Fruit fly (Drosophila melanogaster) whole organism, embryonic: ENCODE measurements around the gene Snx27.

ENCODE experiments used
- Awh ChIP-seq: fragments of 200-800 bp; sonication (Bioruptor generic); IDR thresholded peaks from 2 replicates; pipeline ENCODE4, ENCODE4 v1.3.6; 2022; ENCODE audit warnings: missing biosample characterization, missing genetic modification characterization
- CG11085 ChIP-seq: fragments of 200-800 bp; sonication (Bioruptor generic); IDR thresholded peaks from 2 replicates; pipeline ENCODE4 v1.3.6; 2022; ENCODE audit warnings: missing biosample characterization, missing genetic modification characterization
- CG11247 ChIP-seq: fragments of 200-800 bp; sonication (Bioruptor generic); IDR thresholded peaks from 2 replicates; pipeline ENCODE4 v1.3.6; 2022; ENCODE audit warnings: missing biosample characterization, missing genetic modification characterization
- CG11504 ChIP-seq: fragments of 200-800 bp; sonication (Bioruptor generic); optimal IDR thresholded peaks from 3 replicates; lab custom pipeline; 2019; ENCODE audit warnings: missing biosample characterization, mild to moderate bottlenecking, missing genetic modification characterization, moderate library complexity
- CG11696 ChIP-seq: fragments of 200-800 bp; sonication (Bioruptor generic); IDR thresholded peaks from 2 replicates; pipeline ENCODE4 v1.3.6; 2022; ENCODE audit warnings: missing biosample characterization, missing genetic modification characterization
- CG12104 ChIP-seq: fragments of 200-800 bp; sonication (Bioruptor generic); optimal IDR thresholded peaks from 3 replicates; lab custom pipeline; 2016; ENCODE audit warnings: missing biosample characterization, missing genetic modification characterization
- CG12659 ChIP-seq: fragments of 200-800 bp; sonication (Bioruptor generic); optimal IDR thresholded peaks from 3 replicates; lab custom pipeline; 2017; ENCODE audit warnings: mild to moderate bottlenecking, missing biosample characterization, missing genetic modification reagents, missing genetic modification characterization
- CG14014 ChIP-seq: fragments of 200-800 bp; sonication (Bioruptor generic); IDR thresholded peaks from 2 replicates; pipeline ENCODE4 v1.3.6; 2022; ENCODE audit warnings: missing biosample characterization, missing genetic modification characterization
- CG1603 ChIP-seq: fragments of 200-800 bp; sonication (Bioruptor generic); optimal IDR thresholded peaks from 2 replicates; lab custom pipeline; 2019; ENCODE audit warnings: missing biosample characterization, mild to moderate bottlenecking, missing genetic modification characterization, moderate library complexity
- CG1647 ChIP-seq: fragments of 200-800 bp; sonication (Bioruptor generic); optimal IDR thresholded peaks from 3 replicates; lab custom pipeline; 2016; ENCODE audit warnings: missing biosample characterization, missing genetic modification characterization
- CG16815 ChIP-seq: fragments of 200-800 bp; sonication (Bioruptor generic); optimal IDR thresholded peaks from 3 replicates; lab custom pipeline; 2017; ENCODE audit warnings: missing biosample characterization, mild to moderate bottlenecking, missing genetic modification characterization
- CG16863 ChIP-seq: fragments of 200-800 bp; sonication (Bioruptor generic); optimal IDR thresholded peaks from 3 replicates; lab custom pipeline; 2016; ENCODE audit warnings: missing biosample characterization, missing genetic modification characterization
- CG17568 ChIP-seq: fragments of 200-800 bp; sonication (Bioruptor generic); optimal IDR thresholded peaks from 2 replicates; lab custom pipeline; 2018; ENCODE audit warnings: missing biosample characterization, mild to moderate bottlenecking, missing genetic modification characterization, moderate library complexity
- CG1832 ChIP-seq: fragments of 200-800 bp; sonication (Bioruptor generic); optimal IDR thresholded peaks from 2 replicates; lab custom pipeline; 2017; ENCODE audit warnings: missing biosample characterization, mild to moderate bottlenecking, missing genetic modification characterization, inconsistent platforms
- CG2129 ChIP-seq: fragments of 200-800 bp; sonication (Bioruptor generic); IDR thresholded peaks from 2 replicates; pipeline ENCODE4 v1.3.6; 2022; ENCODE audit warnings: missing biosample characterization, missing genetic modification characterization; ENCODE audit not compliant: partially characterized antibody
- CG31365 ChIP-seq: fragments of 200-800 bp; sonication (Bioruptor generic); optimal IDR thresholded peaks from 2 replicates; lab custom pipeline; 2018; ENCODE audit warnings: missing biosample characterization, mild to moderate bottlenecking, missing genetic modification characterization
- CG34422 ChIP-seq: fragments of 200-800 bp; sonication (Bioruptor generic); IDR thresholded peaks from 3 replicates; pipeline ENCODE4 v1.3.6; 2022; ENCODE audit warnings: missing biosample characterization, missing genetic modification characterization
- CG43689 ChIP-seq: fragments of 200-800 bp; sonication (Bioruptor generic); IDR thresholded peaks from 2 replicates; pipeline ENCODE4 v1.3.6; 2022; ENCODE audit warnings: missing biosample characterization, missing genetic modification characterization
- CG6175 ChIP-seq: fragments of 200-800 bp; sonication (Bioruptor generic); IDR thresholded peaks from 3 replicates; pipeline ENCODE4 v1.3.6; 2022; ENCODE audit warnings: missing biosample characterization, missing genetic modification characterization
- CG6683 ChIP-seq: fragments of 200-800 bp; sonication (Bioruptor generic); optimal IDR thresholded peaks from 2 replicates; lab custom pipeline; 2017; ENCODE audit warnings: missing biosample characterization, mild to moderate bottlenecking, missing genetic modification characterization, missing genetic modification reagents
- CG6813 ChIP-seq: fragments of 200-800 bp; sonication (Bioruptor generic); optimal IDR thresholded peaks from 2 replicates; lab custom pipeline; 2017; ENCODE audit warnings: missing biosample characterization, missing genetic modification characterization, mild to moderate bottlenecking, moderate library complexity, missing genetic modification reagents
- CG7372 ChIP-seq: fragments of 200-800 bp; sonication (Bioruptor generic); IDR thresholded peaks from 2 replicates; pipeline ENCODE4 v1.3.6; 2022; ENCODE audit warnings: missing biosample characterization, missing genetic modification characterization
- CG8281 ChIP-seq: fragments of 200-800 bp; sonication (Bioruptor generic); optimal IDR thresholded peaks from 2 replicates; lab custom pipeline; 2018; ENCODE audit warnings: missing biosample characterization, mild to moderate bottlenecking, missing genetic modification characterization, moderate library complexity
- CG9437 ChIP-seq: fragments of 200-800 bp; sonication (Bioruptor generic); optimal IDR thresholded peaks from 2 replicates; lab custom pipeline; 2018; ENCODE audit warnings: missing biosample characterization, mild to moderate bottlenecking, missing genetic modification characterization
- CTCF ChIP-seq: fragments of 200-800 bp; sonication (Bioruptor generic); optimal IDR thresholded peaks from 2 replicates; lab custom pipeline; 2017; ENCODE audit warnings: missing biosample characterization, mild to moderate bottlenecking, missing genetic modification characterization, moderate library complexity
- Chrac-16 ChIP-seq: fragments of 200-800 bp; sonication (Bioruptor generic); optimal IDR thresholded peaks from 3 replicates; lab custom pipeline; 2016; ENCODE audit warnings: missing biosample characterization, missing genetic modification characterization
- Dll ChIP-seq: fragments of 200-800 bp; sonication (Bioruptor generic); IDR thresholded peaks from 4 replicates; pipeline ENCODE4 v1.3.6; 2022; ENCODE audit warnings: missing biosample characterization, missing genetic modification characterization; ENCODE audit not compliant: partially characterized antibody
- Doc2 ChIP-seq: fragments of 200-800 bp; sonication (Bioruptor generic); IDR thresholded peaks from 2 replicates; pipeline ENCODE4 v1.3.6; 2022; ENCODE audit warnings: missing biosample characterization, missing genetic modification characterization
- H15 ChIP-seq: fragments of 200-800 bp; sonication (Bioruptor generic); IDR thresholded peaks from 3 replicates; pipeline ENCODE4 v1.3.6; 2022; ENCODE audit warnings: missing biosample characterization, missing genetic modification characterization
- H2.0 ChIP-seq: fragments of 200-800 bp; sonication (Bioruptor generic); IDR thresholded peaks from 2 replicates; pipeline ENCODE4 v1.3.6; 2022; ENCODE audit warnings: missing biosample characterization, missing genetic modification characterization
- Hmx ChIP-seq: fragments of 200-800 bp; sonication (Bioruptor generic); optimal IDR thresholded peaks from 2 replicates; lab custom pipeline; 2016; ENCODE audit warnings: missing biosample characterization, missing genetic modification characterization
- Nf-YC ChIP-seq: fragments of 200-800 bp; optimal IDR thresholded peaks from 3 replicates; lab custom pipeline; 2019; ENCODE audit warnings: missing biosample characterization, mild to moderate bottlenecking, missing genetic modification characterization, moderate library complexity
- Rx ChIP-seq: fragments of 200-800 bp; sonication (Bioruptor generic); IDR thresholded peaks from 2 replicates; pipeline ENCODE4 v1.3.6; 2022; ENCODE audit warnings: missing biosample characterization, missing genetic modification characterization
- abd-A ChIP-seq: fragments of 200-800 bp; sonication (Bioruptor generic); optimal IDR thresholded peaks from 3 replicates; lab custom pipeline; 2019; ENCODE audit warnings: missing biosample characterization, mild to moderate bottlenecking, missing genetic modification characterization, moderate library complexity
- amos ChIP-seq: fragments of 200-800 bp; sonication (Bioruptor generic); IDR thresholded peaks from 2 replicates; pipeline ENCODE4 v1.3.6; 2022; ENCODE audit warnings: missing biosample characterization, missing genetic modification characterization; ENCODE audit not compliant: partially characterized antibody
- cwo ChIP-seq: fragments of 200-800 bp; sonication (Bioruptor generic); optimal IDR thresholded peaks from 3 replicates; lab custom pipeline; 2017; ENCODE audit warnings: missing biosample characterization, missing genetic modification characterization, mild to moderate bottlenecking, moderate library complexity, missing genetic modification reagents
- dysf ChIP-seq: fragments of 200-800 bp; sonication (Bioruptor generic); IDR thresholded peaks from 3 replicates; pipeline ENCODE4 v1.3.6; 2022; ENCODE audit warnings: missing biosample characterization, missing genetic modification characterization
- fd64A ChIP-seq: fragments of 200-800 bp; sonication (Bioruptor generic); optimal IDR thresholded peaks from 3 replicates; lab custom pipeline; 2018; ENCODE audit warnings: missing biosample characterization, mild to moderate bottlenecking, missing genetic modification characterization
- fd96Cb ChIP-seq: fragments of 200-800 bp; sonication (Bioruptor generic); optimal IDR thresholded peaks from 2 replicates; lab custom pipeline; 2018; ENCODE audit warnings: missing biosample characterization, mild to moderate bottlenecking, missing genetic modification characterization, moderate library complexity
- fru ChIP-seq: fragments of >200 bp; optimal IDR thresholded peaks from 2 replicates; lab custom pipeline; 2017
- jumu ChIP-seq: fragments of 200-800 bp; sonication (Bioruptor generic); optimal IDR thresholded peaks from 3 replicates; lab custom pipeline; 2016; ENCODE audit warnings: missing biosample characterization, missing genetic modification characterization
- kah ChIP-seq: fragments of 200-800 bp; sonication (Bioruptor generic); optimal IDR thresholded peaks from 2 replicates; lab custom pipeline; 2018; ENCODE audit warnings: missing biosample characterization, mild to moderate bottlenecking, missing genetic modification characterization
- mirr ChIP-seq: fragments of 200-800 bp; sonication (Bioruptor generic); optimal IDR thresholded peaks from 3 replicates; lab custom pipeline; 2018; ENCODE audit warnings: missing biosample characterization, mild to moderate bottlenecking, missing genetic modification characterization
- nerfin-1 ChIP-seq: fragments of 200-800 bp; sonication (Bioruptor generic); optimal IDR thresholded peaks from 3 replicates; lab custom pipeline; 2019; ENCODE audit warnings: missing biosample characterization, mild to moderate bottlenecking, missing genetic modification characterization, moderate library complexity
- oc ChIP-seq: fragments of 200-800 bp; sonication (Bioruptor generic); optimal IDR thresholded peaks from 2 replicates; lab custom pipeline; 2018; ENCODE audit warnings: missing biosample characterization, mild to moderate bottlenecking, missing genetic modification characterization, moderate library complexity
- sisA ChIP-seq: fragments of 200-800 bp; sonication (Bioruptor generic); IDR thresholded peaks from 2 replicates; pipeline ENCODE4 v1.3.6; 2022; ENCODE audit warnings: missing biosample characterization, missing genetic modification characterization
- tgo ChIP-seq: fragments of 200-800 bp; sonication (Bioruptor generic); IDR thresholded peaks from 3 replicates; pipeline ENCODE4 v1.3.6; 2022; ENCODE audit warnings: missing biosample characterization, missing genetic modification characterization
- toy ChIP-seq: fragments of 200-800 bp; sonication (Bioruptor generic); IDR thresholded peaks from 2 replicates; pipeline ENCODE4 v1.3.6; 2022; ENCODE audit warnings: missing biosample characterization, missing genetic modification characterization

Gene Snx27

DNA sequence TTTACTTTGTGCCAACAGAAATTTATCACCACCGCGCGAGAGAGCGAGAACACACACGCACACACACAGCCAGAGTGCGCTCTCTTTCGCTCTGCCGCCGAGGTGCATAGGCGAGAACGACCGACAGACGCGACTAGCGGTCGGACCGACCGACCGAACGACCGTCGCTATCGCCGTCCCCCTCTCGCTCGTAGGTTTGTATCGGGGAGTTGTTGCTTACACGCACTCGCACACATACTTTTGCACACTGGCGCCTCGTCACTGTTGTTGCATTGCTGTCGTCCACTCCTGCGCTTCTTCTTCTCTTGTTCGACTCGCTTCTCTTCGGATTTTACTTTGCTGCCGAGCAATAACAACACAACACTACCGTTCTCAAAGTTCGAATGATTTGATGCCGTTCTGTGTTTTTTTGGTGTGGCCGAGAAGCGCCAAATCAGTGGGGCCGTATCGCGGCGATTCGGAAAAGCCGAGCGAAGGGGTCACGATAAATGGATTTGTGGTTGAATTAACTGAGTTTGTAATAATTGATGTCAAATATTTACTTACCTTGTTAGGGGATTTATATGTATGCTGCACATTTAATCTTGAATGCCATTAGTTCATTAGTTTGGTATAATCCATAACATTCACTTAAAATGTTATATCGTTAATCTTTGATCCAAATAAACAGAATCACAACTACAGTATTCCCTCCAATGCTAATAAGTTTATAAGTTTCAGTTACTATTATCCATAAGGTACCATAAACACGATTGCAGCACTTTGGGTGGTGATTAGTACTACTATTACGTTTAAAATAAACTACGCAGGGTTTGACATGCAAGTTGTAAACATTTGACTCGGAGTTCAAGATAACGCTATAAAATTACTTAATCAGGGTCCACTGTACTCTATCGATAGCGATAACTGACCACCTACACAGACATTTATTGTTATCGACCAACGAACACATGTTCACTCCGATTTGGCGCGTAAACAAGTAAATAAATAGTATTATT, 9.3 kb upstream of the Snx27 start, which contains the start of the genes IntS6 and Rtel1 (continued):
- TF ChIP-seq Dll (GFP tag; lab: Robert Waterston, UW) (0 out of 4 replicates have a peak, but pooled peaks have one; percentile 24), CG9437 (GFP tag; lab: Kevin White, UChicago) (peak; percentile 81), dysf (GFP tag; lab: Robert Waterston, UW) (peak; percentile 94), tgo (GFP tag; lab: Robert Waterston, UW) (peak; percentile 88), CG14014 (peak; percentile 93), H15 (GFP tag; lab: Robert Waterston, UW) (peak; percentile 68; the same call in 2 of the 3 replicates), cwo (peak; percentile 82), CG2129 (GFP tag; lab: Robert Waterston, UW) (no peak), CG8281 (tag; lab: Kevin White, UChicago) (peak; percentile 73), jumu (peak; percentile 93), CG31365 (tag; lab: Kevin White, UChicago) (peak; percentile 71), CG11247 (GFP tag; lab: Robert Waterston, UW) (peak; percentile 82), CG34422 (GFP tag; lab: Robert Waterston, UW) (peak; percentile 83), CG12104 (GFP tag; lab: Kevin White, UChicago) (peak; percentile 77), CG16863 (peak; percentile 89), oc (peak; percentile 83), Hmx (GFP tag; lab: Kevin White, UChicago) (peak; percentile 82), fd96Cb (peak; percentile 88), CTCF (GFP tag; lab: Kevin White, UChicago) (peak; percentile 38), Chrac-16 (GFP tag; lab: Kevin White, UChicago) (peak; percentile 92), fru (no peak), Awh (GFP tag; lab: Robert Waterston, UW) (peak; percentile 78), CG7372 (GFP tag; lab: Robert Waterston, UW) (peak; percentile 84), CG6813 (peak; percentile 72), Rx (GFP tag; lab: Robert Waterston, UW) (peak; percentile 83), CG1832 (GFP tag; lab: Kevin White, UChicago) (peak; percentile 96), CG11696 (GFP tag; lab: Robert Waterston, UW) (peak; percentile 37; the same call in 1 of the 2 replicates), sisA (GFP tag; lab: Robert Waterston, UW) (peak; percentile 93), Doc2 (peak; percentile 68), Nf-YC (tag; lab: Kevin White, UChicago) (peak; percentile 79), abd-A (tag; lab: Kevin White, UChicago) (peak; percentile 46), CG1647 (peak; percentile 84), CG12659 (GFP tag; lab: Kevin White, UChicago) (peak; percentile 91), toy (peak; percentile 58; the same call in 1 of the 2 replicates), CG11085 (GFP tag; lab: Robert Waterston, UW) (peak; percentile 74), fd64A (GFP tag; lab: Kevin White, UChicago) (peak; percentile 46), mirr (peak; percentile 97), CG6683 (GFP tag; lab: Kevin White, UChicago) (peak; percentile 23), nerfin-1 (tag; lab: Kevin White, UChicago) (peak; percentile 80), amos (GFP tag; lab: Robert Waterston, UW) (peak; percentile 44; the same call in 1 of the 2 replicates), CG1603 (tag; lab: Kevin White, UChicago) (peak; percentile 91), CG43689 (GFP tag; lab: Robert Waterston, UW) (peak; percentile 56; the same call in 1 of the 2 replicates), kah (GFP tag; lab: Kevin White, UChicago) (peak; percentile 57), CG17568 (GFP tag; lab: Kevin White, UChicago) (peak; percentile 84), CG11504 (tag; lab: Kevin White, UChicago) (peak; percentile 90), CG6175 (GFP tag; lab: Robert Waterston, UW) (peak; percentile 65; the same call in 2 of the 3 replicates), CG16815 (peak; percentile 88), H2.0 (GFP tag; lab: Robert Waterston, UW) (peak; percentile 87)
